Fruit fly (Drosophila melanogaster) whole organism, wandering third instar larva: Measurements from ENCODE around the gene Edem1.

ENCODE experiments used
- Abd-B ChIP-seq: fragments of >200 bp; optimal IDR thresholded peaks from 2 replicates; lab custom pipeline; 2017; ENCODE audit warnings: missing biosample characterization, missing genetic modification characterization
- CG32264 ChIP-seq: fragments of 200-800 bp; sonication (Bioruptor generic); optimal IDR thresholded peaks from 2 replicates; lab custom pipeline; 2016; ENCODE audit warnings: missing biosample characterization, missing genetic modification characterization
- CG9705 ChIP-seq: fragments of 200-800 bp; sonication (Bioruptor generic); optimal IDR thresholded peaks from 2 replicates; lab custom pipeline; 2018; ENCODE audit warnings: missing biosample characterization, mild to moderate bottlenecking, missing genetic modification characterization
- CrebA ChIP-seq: fragments of 200-800 bp; sonication (Bioruptor generic); optimal IDR thresholded peaks from 2 replicates; lab custom pipeline; 2016; ENCODE audit warnings: missing biosample characterization, mild to moderate bottlenecking, missing genetic modification characterization, borderline replicate concordance
- Dfd ChIP-seq: fragments of >200 bp; optimal IDR thresholded peaks from 2 replicates; lab custom pipeline; 2017; ENCODE audit warnings: missing biosample characterization, missing genetic modification characterization
- Dif ChIP-seq: fragments of 200-275, 200-300 bp; sonication (Bioruptor generic); optimal IDR thresholded peaks from 2 replicates; lab custom pipeline; 2018; ENCODE audit warnings: missing biosample characterization, missing genetic modification characterization; ENCODE audit not compliant: partially characterized antibody
- GATAd ChIP-seq: sonication (Bioruptor generic); optimal IDR thresholded peaks from 2 replicates; lab custom pipeline; 2016; ENCODE audit warnings: missing biosample characterization, missing genetic modification characterization
- HLH106 ChIP-seq: fragments of 200-800 bp; optimal IDR thresholded peaks from 3 replicates; lab custom pipeline; 2019; ENCODE audit warnings: missing biosample characterization, mild to moderate bottlenecking, missing genetic modification characterization, moderate library complexity
- Hnf4 ChIP-seq: fragments of 200-800 bp; sonication (Bioruptor generic); optimal IDR thresholded peaks from 2 replicates; lab custom pipeline; 2016; ENCODE audit warnings: missing biosample characterization, mild to moderate bottlenecking, missing genetic modification characterization
- Hr78 ChIP-seq: fragments of >200 bp; optimal IDR thresholded peaks from 2 replicates; lab custom pipeline; 2017; ENCODE audit warnings: missing biosample characterization, missing genetic modification characterization
- Hr83 ChIP-seq: fragments of 200-300 bp; sonication (Bioruptor generic); optimal IDR thresholded peaks from 2 replicates; lab custom pipeline; 2016; ENCODE audit warnings: missing biosample characterization, mild to moderate bottlenecking, missing genetic modification characterization, moderate library complexity; ENCODE audit not compliant: poor library complexity, severe bottlenecking
- Jra ChIP-seq: sonication (Bioruptor generic); optimal IDR thresholded peaks from 2 replicates; lab custom pipeline; 2016; ENCODE audit warnings: missing biosample characterization, missing genetic modification characterization
- Mio ChIP-seq: sonication (Bioruptor generic); optimal IDR thresholded peaks from 2 replicates; lab custom pipeline; 2016; ENCODE audit warnings: missing biosample characterization, missing genetic modification characterization
- Myc ChIP-seq: fragments of >200 bp; optimal IDR thresholded peaks from 2 replicates; lab custom pipeline; 2017
- N ChIP-seq: fragments of >200 bp; optimal IDR thresholded peaks from 2 replicates; lab custom pipeline; 2018; ENCODE audit warnings: missing biosample characterization, missing external identifiers, missing genetic modification characterization
- OdsH ChIP-seq: fragments of 200-800 bp; sonication (Bioruptor generic); optimal IDR thresholded peaks from 2 replicates; lab custom pipeline; 2016; ENCODE audit warnings: missing biosample characterization, mild to moderate bottlenecking, missing genetic modification characterization
- Rel ChIP-seq, 2 experiments: fragments of 200-800 bp; sonication (Bioruptor generic) in 1 of 2; optimal IDR thresholded peaks; 2 replicates in 1 of 2; 3 replicates in 1 of 2; lab custom pipeline; 2016 to 2019; ENCODE audit warnings: mild to moderate bottlenecking in 2 of 2, missing biosample characterization in 2 of 2, missing genetic modification characterization in 2 of 2, moderate library complexity in 1 of 2
- Sp1 ChIP-seq: fragments of 200-800 bp; sonication (Bioruptor generic); optimal IDR thresholded peaks from 3 replicates; lab custom pipeline; 2019; ENCODE audit warnings: missing biosample characterization, mild to moderate bottlenecking, missing genetic modification characterization, moderate library complexity
- Vsx2 ChIP-seq: fragments of 200-300, 225-300 bp; sonication (Bioruptor generic); optimal IDR thresholded peaks from 2 replicates; lab custom pipeline; 2018; ENCODE audit warnings: missing biosample characterization, missing genetic modification characterization; ENCODE audit not compliant: partially characterized antibody
- br ChIP-seq: fragments of 200-800 bp; sonication (Bioruptor generic); optimal IDR thresholded peaks from 2 replicates; lab custom pipeline; 2016; ENCODE audit warnings: missing biosample characterization, missing genetic modification characterization
- brk ChIP-seq: fragments of 200-800 bp; sonication (Bioruptor generic); optimal IDR thresholded peaks from 2 replicates; lab custom pipeline; 2016; ENCODE audit warnings: missing biosample characterization, mild to moderate bottlenecking, missing genetic modification characterization
- dl ChIP-seq, 2 experiments: fragments of 175-275, 200-275 bp in 1 of 2; fragments of 200-275 bp in 1 of 2; sonication (Bioruptor generic); optimal IDR thresholded peaks; lab custom pipeline; 2018; ENCODE audit warnings: mild to moderate bottlenecking in 2 of 2, missing biosample characterization in 2 of 2, missing genetic modification characterization in 2 of 2, moderate library complexity in 2 of 2; ENCODE audit not compliant: partially characterized antibody in 2 of 2, insufficient read depth in 1 of 2
- dmrt93B ChIP-seq: fragments of 200-800 bp; sonication (Bioruptor generic); optimal IDR thresholded peaks from 2 replicates; lab custom pipeline; 2018; ENCODE audit warnings: missing biosample characterization, mild to moderate bottlenecking, missing genetic modification characterization
- dsf ChIP-seq: sonication (Bioruptor generic); optimal IDR thresholded peaks from 2 replicates; lab custom pipeline; 2016; ENCODE audit warnings: missing biosample characterization, missing genetic modification characterization, borderline replicate concordance
- ey ChIP-seq: fragments of 200-800 bp; sonication (Bioruptor generic); optimal IDR thresholded peaks from 2 replicates; lab custom pipeline; 2016; ENCODE audit warnings: missing biosample characterization, missing genetic modification characterization
- foxo ChIP-seq, 2 experiments: fragments of 200-800 bp; sonication (Bioruptor generic); optimal IDR thresholded peaks; 2 replicates in 1 of 2; 3 replicates in 1 of 2; lab custom pipeline; 2016 to 2017; ENCODE audit warnings: missing biosample characterization in 2 of 2, missing genetic modification characterization in 2 of 2
- fru ChIP-seq: fragments of 200-800 bp; sonication (Bioruptor generic); optimal IDR thresholded peaks from 3 replicates; lab custom pipeline; 2016; ENCODE audit warnings: missing biosample characterization, mild to moderate bottlenecking, missing genetic modification characterization
- h ChIP-seq: fragments of 200-800 bp; sonication (Bioruptor generic); optimal IDR thresholded peaks from 3 replicates; lab custom pipeline; 2016; ENCODE audit warnings: missing biosample characterization, mild to moderate bottlenecking, missing genetic modification characterization
- jim ChIP-seq: fragments of 175-275, 200-325 bp; sonication (Bioruptor generic); optimal IDR thresholded peaks from 2 replicates; lab custom pipeline; 2016; ENCODE audit warnings: missing biosample characterization, mild to moderate bottlenecking, missing genetic modification characterization
- lola ChIP-seq: fragments of >200 bp; optimal IDR thresholded peaks from 2 replicates; lab custom pipeline; 2017; ENCODE audit warnings: missing biosample characterization, missing genetic modification characterization
- pan ChIP-seq: fragments of >200 bp; optimal IDR thresholded peaks from 2 replicates; lab custom pipeline; 2017
- psq ChIP-seq: fragments of 200-800 bp; sonication (Bioruptor generic); optimal IDR thresholded peaks from 3 replicates; lab custom pipeline; 2017; ENCODE audit warnings: missing biosample characterization, mild to moderate bottlenecking, missing genetic modification characterization, moderate library complexity
- rgr ChIP-seq: fragments of 200-800 bp; sonication (Bioruptor generic); optimal IDR thresholded peaks from 3 replicates; lab custom pipeline; 2016; ENCODE audit warnings: missing biosample characterization, mild to moderate bottlenecking, missing genetic modification characterization
- sage ChIP-seq: fragments of 200-800 bp; sonication (Bioruptor generic); optimal IDR thresholded peaks from 2 replicates; lab custom pipeline; 2016; ENCODE audit warnings: missing biosample characterization, mild to moderate bottlenecking, missing genetic modification characterization
- sv ChIP-seq: fragments of 200-800 bp; sonication (Bioruptor generic); optimal IDR thresholded peaks from 3 replicates; lab custom pipeline; 2016; ENCODE audit warnings: missing biosample characterization, missing genetic modification characterization
- tai ChIP-seq: sonication (Bioruptor generic); optimal IDR thresholded peaks from 2 replicates; lab custom pipeline; 2016; ENCODE audit warnings: missing biosample characterization, missing genetic modification characterization
- usp ChIP-seq: fragments of >200 bp; optimal IDR thresholded peaks from 2 replicates; lab custom pipeline; 2017; ENCODE audit warnings: missing biosample characterization, missing genetic modification characterization
- woc ChIP-seq: sonication (Bioruptor generic); optimal IDR thresholded peaks from 2 replicates; lab custom pipeline; 2016; ENCODE audit warnings: missing biosample characterization, mild to moderate bottlenecking, missing genetic modification characterization

The Edem1 gene

dm6 chrX:1943337-1944244, 35.0 kb upstream of the Edem1 start:
- peak; percentile 85 for TF ChIP-seq h (GFP tag; lab: Kevin White, UChicago)
- peak; percentile 65 for TF ChIP-seq Dif (GFP tag; lab: Kevin White, UChicago)
- TF ChIP-seq foxo (GFP tag; optimal IDR thresholded peaks at IDR 0.05; lab: Kevin White, UChicago), result peak in 1 of 2 experiments; percentile 72
- TF ChIP-seq Jra (GFP tag; lab: Kevin White, UChicago), result peak; percentile 54
- TF ChIP-seq ey (GFP tag; lab: Kevin White, UChicago), result peak; percentile 80
- no peak for TF ChIP-seq GATAd (GFP tag; lab: Kevin White, UChicago)
- peak; percentile 81 for TF ChIP-seq fru (GFP tag; lab: Kevin White, UChicago)
- no peak for TF ChIP-seq CrebA (GFP tag; lab: Kevin White, UChicago)
- no peak for TF ChIP-seq Vsx2 (GFP tag; lab: Kevin White, UChicago)
- TF ChIP-seq sage, result peak; percentile 7
- TF ChIP-seq pan (lab: Kevin White, UChicago), result no peak
- peak; percentile 33 for TF ChIP-seq CG32264 (GFP tag; lab: Kevin White, UChicago)
- peak; percentile 82 for TF ChIP-seq woc
- no peak for TF ChIP-seq Myc
- TF ChIP-seq Abd-B (GFP tag; lab: Kevin White, UChicago), result no peak
- TF ChIP-seq CG9705 (GFP tag; lab: Kevin White, UChicago), result peak; percentile 41
- TF ChIP-seq Hnf4 (GFP tag; lab: Kevin White, UChicago), result peak; percentile 47
- TF ChIP-seq HLH106 (tag; lab: Kevin White, UChicago), result peak; percentile 80
- TF ChIP-seq dl (GFP tag; optimal IDR thresholded peaks at IDR 0.05; lab: Kevin White, UChicago; ENCODE audit: insufficient read depth in 1 of 2, partially characterized antibody in 2 of 2), result peak; percentile 43 to 76
- TF ChIP-seq Hr83 (GFP tag; lab: Kevin White, UChicago), result no peak
- TF ChIP-seq Sp1 (GFP tag; lab: Kevin White, UChicago), result peak; percentile 79
- TF ChIP-seq usp (GFP tag; lab: Kevin White, UChicago), result no peak
- TF ChIP-seq Rel (GFP tag; optimal IDR thresholded peaks at IDR 0.05; lab: Kevin White, UChicago), result peak; percentile 29
- peak; percentile 59 for TF ChIP-seq Rel (tag; optimal IDR thresholded peaks at IDR 0.05; lab: Kevin White, UChicago)
- TF ChIP-seq OdsH, result peak; percentile 75
- no peak for TF ChIP-seq jim (GFP tag; lab: Kevin White, UChicago)
- TF ChIP-seq dmrt93B, result peak; percentile 74
- TF ChIP-seq tai (GFP tag; lab: Kevin White, UChicago), result peak; percentile 37
- no peak for TF ChIP-seq N
- TF ChIP-seq Dfd (GFP tag; lab: Kevin White, UChicago), result peak; percentile 92
- peak; percentile 76 for TF ChIP-seq sv (GFP tag; lab: Kevin White, UChicago)
- TF ChIP-seq lola, result no peak
- no peak for TF ChIP-seq Hr78
- TF ChIP-seq Mio, result no peak
- peak; percentile 64 for TF ChIP-seq psq (GFP tag; lab: Kevin White, UChicago)
- TF ChIP-seq brk (GFP tag; lab: Kevin White, UChicago), result peak; percentile 21
- peak; percentile 84 for TF ChIP-seq br (GFP tag; lab: Kevin White, UChicago)
- no peak for TF ChIP-seq dsf
- peak; percentile 67 for TF ChIP-seq rgr (GFP tag; lab: Kevin White, UChicago)

- TF ChIP-seq fru (GFP tag; lab: Kevin White, UChicago) (no peak), Dfd (GFP tag; lab: Kevin White, UChicago) (no peak), Sp1 (GFP tag; lab: Kevin White, UChicago) (peak; percentile 34), dl (GFP tag; optimal IDR thresholded peaks at IDR 0.05; lab: Kevin White, UChicago; ENCODE audit: insufficient read depth in 1 of 2, partially characterized antibody in 2 of 2) (peak; percentile 79), Hr83 (GFP tag; lab: Kevin White, UChicago) (peak; percentile 2), ey (GFP tag; lab: Kevin White, UChicago) (no peak), h (GFP tag; lab: Kevin White, UChicago) (no peak), HLH106 (tag; lab: Kevin White, UChicago) (no peak), usp (GFP tag; lab: Kevin White, UChicago) (no peak), brk (GFP tag; lab: Kevin White, UChicago) (peak; percentile 30), Hnf4 (GFP tag; lab: Kevin White, UChicago) (no peak), Jra (GFP tag; lab: Kevin White, UChicago) (no peak), sage (peak; percentile 61), rgr (GFP tag; lab: Kevin White, UChicago) (no peak), woc (no peak), Dif (GFP tag; lab: Kevin White, UChicago) (peak; percentile 78), dmrt93B (no peak), OdsH (no peak), dsf (no peak), br (GFP tag; lab: Kevin White, UChicago) (no peak), Vsx2 (GFP tag; lab: Kevin White, UChicago) (no peak), sv (GFP tag; lab: Kevin White, UChicago) (no peak), GATAd (GFP tag; lab: Kevin White, UChicago) (no peak), Abd-B (GFP tag; lab: Kevin White, UChicago) (no peak), N (no peak), pan (lab: Kevin White, UChicago) (no peak), Rel (GFP tag; optimal IDR thresholded peaks at IDR 0.05; lab: Kevin White, UChicago) (no peak), Rel (tag; optimal IDR thresholded peaks at IDR 0.05; lab: Kevin White, UChicago) (peak; percentile 16), CG32264 (GFP tag; lab: Kevin White, UChicago) (no peak), Hr78 (no peak), tai (GFP tag; lab: Kevin White, UChicago) (no peak), Myc (no peak), CG9705 (GFP tag; lab: Kevin White, UChicago) (no peak)
- TF ChIP-seq, all 38 proteins: peak for 7
Measured at dm6 chrX:1941669-1942092, 33.1 kb upstream of the Edem1 start, which contains the start of gene Hr4. Gene Hr4, plus strand, starts transcription at chrX:1941940.
